Worm (Caenorhabditis elegans) whole organism, L1 larva: Measurements from ENCODE around the gene nhr-232.
A peak's percentile ranks its signal among the peaks of the same experiment; 100 is the strongest.

Experiments
- C34B4.2 ChIP-seq: sonication (generic microtip); optimal IDR thresholded peaks from 2 replicates; lab custom pipeline; 2017; ENCODE audit warnings: mild to moderate bottlenecking, missing genetic modification characterization, missing compliant biosample characterization
- F16B12.6 ChIP-seq: fragments of 150-350 bp; optimal IDR thresholded peaks from 2 replicates; lab custom pipeline; 2014; ENCODE audit warnings: missing biosample characterization, missing genetic modification characterization
- Y116A8C.19 ChIP-seq: sonication (generic microtip); optimal IDR thresholded peaks from 2 replicates; lab custom pipeline; 2016; ENCODE audit warnings: missing compliant biosample characterization, missing genetic modification characterization, borderline replicate concordance
- aly-2 ChIP-seq: fragments of 150-350 bp; optimal IDR thresholded peaks from 2 replicates; lab custom pipeline; 2014; ENCODE audit warnings: missing biosample characterization, missing genetic modification characterization
- ama-1 ChIP-seq: fragments of 150-350 bp; optimal IDR thresholded peaks from 2 replicates; lab custom pipeline; 2014
- ceh-8 ChIP-seq: fragments of 200-800 bp; sonication (Bioruptor generic); optimal IDR thresholded peaks from 2 replicates; lab custom pipeline; 2018; ENCODE audit warnings: mild to moderate bottlenecking, missing genetic modification characterization, moderate library complexity, missing compliant biosample characterization
- ceh-90 ChIP-seq: sonication (generic microtip); optimal IDR thresholded peaks from 2 replicates; lab custom pipeline; 2016; ENCODE audit warnings: missing genetic modification characterization, missing compliant biosample characterization
- dsc-1 ChIP-seq: sonication (generic microtip); optimal IDR thresholded peaks from 2 replicates; lab custom pipeline; 2016; ENCODE audit warnings: mild to moderate bottlenecking, missing genetic modification characterization, missing compliant biosample characterization
- efl-1 ChIP-seq, 4 experiments: fragments of 150-350 bp; optimal IDR thresholded peaks in 3 of 4; peaks in 1 of 4; 1 replicate in 1 of 4; 2 replicates in 3 of 4; lab custom pipeline; 2014; ENCODE audit warnings: missing biosample characterization in 2 of 4, missing genetic modification characterization in 2 of 4, missing genetic modification reagents in 2 of 4
- egl-27 ChIP-seq, 2 experiments: fragments of 150-350 bp in 1 of 2; sonication (generic microtip); optimal IDR thresholded peaks; 3 replicates each; lab custom pipeline; 2017 to 2018; ENCODE audit warnings: missing biosample characterization in 2 of 2, missing genetic modification characterization in 2 of 2, missing genetic modification reagents in 2 of 2
- elt-2 ChIP-seq: sonication (generic microtip); optimal IDR thresholded peaks from 2 replicates; lab custom pipeline; 2016; ENCODE audit warnings: missing genetic modification characterization, mild to moderate bottlenecking, inconsistent platforms, missing compliant biosample characterization, missing genetic modification reagents
- fkh-10 ChIP-seq: sonication (generic microtip); optimal IDR thresholded peaks from 2 replicates; lab custom pipeline; 2017; ENCODE audit warnings: missing biosample characterization, missing genetic modification reagents, missing genetic modification characterization
- grh-1 ChIP-seq: fragments of 200-800 bp; sonication (Bioruptor generic); IDR thresholded peaks from 2 replicates; pipeline ENCODE4 v1.3.6; 2022; ENCODE audit warnings: missing genetic modification reagents, missing genetic modification characterization, missing compliant biosample characterization
- hlh-4 ChIP-seq: sonication (generic microtip); optimal IDR thresholded peaks from 2 replicates; lab custom pipeline; 2016; ENCODE audit warnings: mild to moderate bottlenecking, missing genetic modification characterization, missing compliant biosample characterization
- irx-1 ChIP-seq: sonication (generic microtip); optimal IDR thresholded peaks from 2 replicates; lab custom pipeline; 2016; ENCODE audit warnings: missing genetic modification characterization, missing compliant biosample characterization
- isw-1 ChIP-seq: fragments of 200-800 bp; sonication (Bioruptor generic); IDR thresholded peaks from 2 replicates; pipeline ENCODE4 v1.3.6; 2022; ENCODE audit warnings: missing genetic modification characterization, missing compliant biosample characterization
- lin-14 ChIP-seq: fragments of 200-800 bp; sonication (Bioruptor generic); optimal IDR thresholded peaks from 2 replicates; lab custom pipeline; 2018; ENCODE audit warnings: mild to moderate bottlenecking, missing genetic modification characterization, moderate library complexity, missing compliant biosample characterization
- lin-15B ChIP-seq: fragments of 150-350 bp; sonication (generic microtip); optimal IDR thresholded peaks from 3 replicates; lab custom pipeline; 2014; ENCODE audit warnings: missing biosample characterization, missing genetic modification characterization
- lin-35 ChIP-seq, 2 experiments: fragments of 150-350 bp; optimal IDR thresholded peaks; 2 replicates each; lab custom pipeline; 2014; ENCODE audit warnings: missing biosample characterization in 2 of 2, missing genetic modification characterization in 2 of 2, missing genetic modification reagents in 2 of 2
- lsy-2 ChIP-seq, 2 experiments: fragments of 150-350 bp; optimal IDR thresholded peaks; 2 replicates each; lab custom pipeline; 2014; ENCODE audit warnings: missing biosample characterization in 2 of 2, missing genetic modification characterization in 2 of 2
- mab-9 ChIP-seq: fragments of 200-800 bp; sonication (Bioruptor generic); IDR thresholded peaks from 2 replicates; pipeline ENCODE4 v1.3.6; 2022; ENCODE audit warnings: missing genetic modification reagents, missing genetic modification characterization, missing compliant biosample characterization
- nhr-11 ChIP-seq: fragments of 150-350 bp; optimal IDR thresholded peaks from 2 replicates; lab custom pipeline; 2014; ENCODE audit warnings: missing biosample characterization, missing genetic modification characterization
- nhr-12 ChIP-seq: sonication (generic microtip); optimal IDR thresholded peaks from 2 replicates; lab custom pipeline; 2017; ENCODE audit warnings: missing biosample characterization, missing genetic modification characterization
- nhr-19 ChIP-seq: fragments of 200-800 bp; sonication (Bioruptor generic); conservative IDR thresholded peaks from 2 replicates; pipeline ENCODE4 v1.3.6; 2022; ENCODE audit warnings: missing genetic modification characterization, missing compliant biosample characterization
- nhr-20 ChIP-seq: sonication (generic microtip); optimal IDR thresholded peaks from 2 replicates; lab custom pipeline; 2016; ENCODE audit warnings: mild to moderate bottlenecking, missing genetic modification characterization, missing compliant biosample characterization
- nhr-237 ChIP-seq: fragments of 150-350 bp; optimal IDR thresholded peaks from 2 replicates; lab custom pipeline; 2014; ENCODE audit warnings: missing biosample characterization, missing genetic modification characterization
- nhr-76 ChIP-seq: sonication (generic microtip); optimal IDR thresholded peaks from 2 replicates; lab custom pipeline; 2017; ENCODE audit warnings: missing biosample characterization, missing genetic modification characterization
- pax-3 ChIP-seq: fragments of 200-800 bp; sonication (Bioruptor generic); optimal IDR thresholded peaks from 2 replicates; lab custom pipeline; 2018; ENCODE audit warnings: mild to moderate bottlenecking, missing genetic modification characterization, moderate library complexity, missing compliant biosample characterization
- rnt-1 ChIP-seq: sonication (generic microtip); optimal IDR thresholded peaks from 2 replicates; lab custom pipeline; 2016; ENCODE audit warnings: mild to moderate bottlenecking, missing genetic modification characterization, moderate library complexity, missing compliant biosample characterization
- skn-1 ChIP-seq: fragments of 150-350 bp; optimal IDR thresholded peaks from 2 replicates; lab custom pipeline; 2014; ENCODE audit warnings: missing biosample characterization, missing genetic modification characterization
- snpc-4 ChIP-seq: fragments of 150-350 bp; optimal IDR thresholded peaks from 2 replicates; lab custom pipeline; 2014; ENCODE audit warnings: missing biosample characterization, missing genetic modification characterization
- sox-4 ChIP-seq: sonication (generic microtip); optimal IDR thresholded peaks from 2 replicates; lab custom pipeline; 2016; ENCODE audit warnings: missing genetic modification characterization, missing compliant biosample characterization
- sptf-1 ChIP-seq: fragments of 150-350 bp; optimal IDR thresholded peaks from 2 replicates; lab custom pipeline; 2014; ENCODE audit warnings: missing biosample characterization, missing genetic modification characterization
- tbx-2 ChIP-seq: sonication (generic microtip); optimal IDR thresholded peaks from 2 replicates; lab custom pipeline; 2016; ENCODE audit warnings: missing genetic modification characterization, missing compliant biosample characterization
- tlp-1 ChIP-seq: fragments of 150-350 bp; optimal IDR thresholded peaks from 2 replicates; lab custom pipeline; 2014; ENCODE audit warnings: missing biosample characterization, missing genetic modification characterization
- unc-130 ChIP-seq: fragments of 150-350 bp; optimal IDR thresholded peaks from 2 replicates; lab custom pipeline; 2017; ENCODE audit warnings: missing biosample characterization, missing genetic modification characterization, inconsistent platforms
- unc-98 ChIP-seq: fragments of 200-800 bp; sonication (Bioruptor generic); IDR thresholded peaks from 2 replicates; pipeline ENCODE4 v1.3.6; 2022; ENCODE audit warnings: missing genetic modification characterization, missing compliant biosample characterization
- vab-15 ChIP-seq: sonication (generic microtip); optimal IDR thresholded peaks from 2 replicates; lab custom pipeline; 2017; ENCODE audit warnings: missing genotype, mild to moderate bottlenecking, missing genetic modification characterization, missing compliant biosample characterization
- xbp-1 ChIP-seq: sonication (generic microtip); optimal IDR thresholded peaks from 2 replicates; lab custom pipeline; 2016; ENCODE audit warnings: missing genetic modification characterization, missing compliant biosample characterization
- ztf-4 ChIP-seq: fragments of 150-350 bp; optimal IDR thresholded peaks from 2 replicates; lab custom pipeline; 2014; ENCODE audit warnings: missing biosample characterization, missing genetic modification characterization

nhr-232 gene

ce11 chrV:10220605-10221004 is 35.4 kb upstream of the nhr-232 start, which contains the start of gene C12D8.13:
Gene C12D8.13 (minus strand): TSS chrV:10220705.
- TF ChIP-seq pax-3 (tag; lab: Kevin White, UChicago), result no peak
- TF ChIP-seq F16B12.6, result no peak
- TF ChIP-seq lsy-2 (tag; optimal IDR thresholded peaks at IDR 0.05; lab: Kevin White, UChicago), result no peak
- no peak for TF ChIP-seq mab-9
- no peak for TF ChIP-seq nhr-11

ce11 chrV:10221317-10221716 is 34.7 kb upstream of the nhr-232 start, which contains the start of the genes fipr-5 and fipr-9:
Gene fipr-5 (minus strand): TSS chrV:10221417.
Gene fipr-9 (plus strand): TSS chrV:10221662.
- TF ChIP-seq fkh-10 (GFP tag; lab: Kevin White, UChicago) (no peak), nhr-19 (GFP tag; lab: Robert Waterston, UW) (no peak), lin-14 (GFP tag; lab: Kevin White, UChicago) (no peak), nhr-76 (tag; lab: Kevin White, UChicago) (no peak), dsc-1 (tag; lab: Kevin White, UChicago) (no peak), Y116A8C.19 (no peak)

- TF ChIP-seq lin-35 (GFP tag; optimal IDR thresholded peaks at IDR 0.05; lab: Kevin White, UChicago) (no peak), unc-130 (tag; lab: Kevin White, UChicago) (no peak), nhr-12 (tag; lab: Kevin White, UChicago) (no peak), nhr-76 (tag; lab: Kevin White, UChicago) (no peak), irx-1 (tag; lab: Kevin White, UChicago) (no peak), efl-1 (optimal IDR thresholded peaks at IDR 0.05; lab: Kevin White, UChicago) (no peak), efl-1 (GFP tag; optimal IDR thresholded peaks at IDR 0.05 in 1 of 2; lab: Kevin White, UChicago) (no peak), isw-1 (no peak), ceh-8 (GFP tag; lab: Kevin White, UChicago) (no peak), sptf-1 (tag; lab: Kevin White, UChicago) (no peak), rnt-1 (tag; lab: Kevin White, UChicago) (no peak), tbx-2 (tag; lab: Kevin White, UChicago) (no peak), hlh-4 (tag; lab: Kevin White, UChicago) (no peak), ceh-90 (no peak), egl-27 (tag; optimal IDR thresholded peaks at IDR 0.05; lab: Kevin White, UChicago) (no peak), nhr-20 (no peak), lsy-2 (tag; optimal IDR thresholded peaks at IDR 0.05; lab: Kevin White, UChicago) (no peak), unc-98 (no peak), xbp-1 (tag; lab: Kevin White, UChicago) (no peak)
- TF ChIP-seq, all 84 proteins: peak for 0
Measured at ce11 chrV:10222007-10222406, 34.0 kb upstream of the nhr-232 start, which contains the start of gene C12D8.20. Gene C12D8.20 (plus strand): TSS chrV:10222307.

ce11 chrV:10224619-10225018 is 31.4 kb upstream of the nhr-232 start:
- TF ChIP-seq rnt-1 (tag; lab: Kevin White, UChicago) (no peak), elt-2 (peak; percentile 2)

- TF ChIP-seq unc-130 (tag; lab: Kevin White, UChicago), result no peak
- no peak for TF ChIP-seq aly-2 (tag; lab: Kevin White, UChicago)
Measured at ce11 chrV:10225610-10226009, 30.4 kb upstream of the nhr-232 start, which contains the start of gene daf-36. Gene daf-36 (minus strand): TSS chrV:10225710.

ce11 chrV:10227333-10227732 is 28.6 kb upstream of the nhr-232 start, which contains the start of gene ttr-19:
Gene ttr-19 (minus strand): TSS chrV:10227433.
- TF ChIP-seq pax-3 (tag; lab: Kevin White, UChicago) (no peak), tlp-1 (no peak), grh-1 (GFP tag; lab: Robert Waterston, UW) (no peak), nhr-237 (tag; lab: Kevin White, UChicago) (no peak), C34B4.2 (no peak), sox-4 (tag; lab: Kevin White, UChicago) (no peak), irx-1 (tag; lab: Kevin White, UChicago) (no peak), elt-2 (no peak), snpc-4 (tag; lab: Kevin White, UChicago) (no peak), ama-1 (lab: Kevin White, UChicago) (no peak), sptf-1 (tag; lab: Kevin White, UChicago) (no peak), skn-1 (tag; lab: Kevin White, UChicago) (no peak), fkh-10 (GFP tag; lab: Kevin White, UChicago) (no peak), lin-15B (tag; lab: Kevin White, UChicago) (no peak), nhr-19 (GFP tag; lab: Robert Waterston, UW) (no peak), vab-15 (no peak), ztf-4 (no peak), tbx-2 (tag; lab: Kevin White, UChicago) (no peak)
